Worm (Caenorhabditis elegans): ENCODE data around the gene Y27F2A.8.
"Not testable (repeated sequence)": the region's sequence is repeated elsewhere in the genome, so short reads cannot be mapped to it uniquely, and the experiment has no call there.

Gene Y27F2A.8

DNA sequence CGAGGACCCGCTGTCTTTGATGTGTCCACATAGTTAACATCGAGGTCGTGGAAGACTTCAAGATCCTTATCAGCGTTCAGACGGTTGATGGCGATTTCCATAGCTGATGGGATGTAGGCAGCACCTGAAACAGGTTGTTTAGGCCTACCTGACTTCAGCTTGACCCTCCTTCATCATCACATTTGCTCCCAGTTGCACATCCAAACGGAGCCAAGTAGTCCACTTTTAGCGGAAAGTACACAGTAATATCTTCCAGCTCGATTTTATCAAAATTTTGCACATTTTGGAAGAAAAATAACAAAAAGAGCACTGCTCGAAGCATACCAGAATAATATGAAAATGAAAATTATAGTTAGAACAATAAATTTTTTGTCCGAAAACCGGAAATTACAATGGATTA lies 13.4 kb downstream of the Y27F2A.8 start, which contains the start of gene gcy-15:
Gene gcy-15 (minus strand): TSS at position 101 of the 400 bp plus-strand sequence.
- no peak for TF ChIP-seq ama-1 (optimal IDR thresholded peaks at IDR 0.05)

DNA sequence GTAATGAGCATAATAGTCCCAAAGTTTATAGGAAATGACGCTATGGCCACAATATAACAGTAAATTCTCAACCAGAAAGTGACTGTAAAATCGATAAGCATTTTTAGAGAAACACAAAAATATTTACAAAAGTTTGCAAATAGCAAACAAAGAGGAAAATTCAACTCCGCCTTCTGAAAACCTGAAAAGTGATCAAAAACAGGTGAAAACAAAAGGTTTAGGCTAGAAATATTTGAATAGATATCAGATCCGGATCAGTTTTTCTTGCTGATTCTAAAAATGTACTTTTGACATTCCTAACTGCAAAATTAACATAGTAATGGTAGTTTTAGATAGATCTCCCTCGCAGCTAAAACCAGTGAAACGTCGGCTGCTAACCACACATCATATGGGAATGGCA lies 15.4 kb downstream of the Y27F2A.8 start, which contains the start of gene sri-51:
Gene sri-51 (minus strand): TSS at position 101 of the 400 bp plus-strand sequence.
- TF ChIP-seq hlh-4 (tag; optimal IDR thresholded peaks at IDR 0.05) (no peak), jun-1 (tag; optimal IDR thresholded peaks at IDR 0.05) (no peak), ama-1 (optimal IDR thresholded peaks at IDR 0.05) (no peak), lin-15B (tag; optimal IDR thresholded peaks at IDR 0.05) (no peak), aha-1 (tag; optimal IDR thresholded peaks at IDR 0.05) (no peak), nhr-85 (tag) (no peak), tlp-1 (tag; optimal IDR thresholded peaks at IDR 0.05) (no peak), lsy-2 (tag; optimal IDR thresholded peaks at IDR 0.05) (no peak), sox-4 (tag; optimal IDR thresholded peaks at IDR 0.05) (no peak), pqm-1 (tag; optimal IDR thresholded peaks at IDR 0.05) (no peak), fkh-8 (tag; optimal IDR thresholded peaks at IDR 0.05) (no peak), ceh-90 (tag; optimal IDR thresholded peaks at IDR 0.05) (no peak), ets-5 (GFP tag; IDR thresholded peaks at IDR 0.05) (no peak), mab-9 (GFP tag; IDR thresholded peaks at IDR 0.05) (no peak), unc-98 (GFP tag; IDR thresholded peaks at IDR 0.05) (no peak), ztf-11 (tag; optimal IDR thresholded peaks at IDR 0.05) (no peak)

DNA sequence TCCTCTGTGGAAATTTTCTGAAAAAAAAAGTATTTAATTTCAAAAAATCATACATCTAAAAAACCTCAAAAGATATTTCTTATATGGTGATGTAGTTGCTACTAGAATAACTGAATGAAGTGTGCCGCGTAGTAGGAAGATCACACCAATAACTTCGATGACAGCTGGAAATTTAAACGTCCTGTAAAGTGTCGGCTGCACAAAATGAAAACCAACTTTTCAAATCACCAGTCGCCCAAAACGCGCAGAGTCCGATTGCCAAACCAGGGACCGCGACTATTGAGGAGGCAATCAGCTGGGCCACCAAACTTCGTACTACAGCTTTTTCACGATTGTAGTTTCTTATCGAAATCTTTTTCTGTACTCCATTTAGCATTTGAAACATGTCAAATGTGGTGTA lies 17.7 kb downstream of the Y27F2A.8 start, which contains the start of gene sri-48:
Gene sri-48 (minus strand): TSS at position 101 of the 400 bp plus-strand sequence.
- not testable (repeated sequence) for TF ChIP-seq nhr-28 (tag; optimal IDR thresholded peaks at IDR 0.05); C34B4.2 (tag; optimal IDR thresholded peaks at IDR 0.05); fkh-10 (GFP tag; optimal IDR thresholded peaks at IDR 0.05)

DNA sequence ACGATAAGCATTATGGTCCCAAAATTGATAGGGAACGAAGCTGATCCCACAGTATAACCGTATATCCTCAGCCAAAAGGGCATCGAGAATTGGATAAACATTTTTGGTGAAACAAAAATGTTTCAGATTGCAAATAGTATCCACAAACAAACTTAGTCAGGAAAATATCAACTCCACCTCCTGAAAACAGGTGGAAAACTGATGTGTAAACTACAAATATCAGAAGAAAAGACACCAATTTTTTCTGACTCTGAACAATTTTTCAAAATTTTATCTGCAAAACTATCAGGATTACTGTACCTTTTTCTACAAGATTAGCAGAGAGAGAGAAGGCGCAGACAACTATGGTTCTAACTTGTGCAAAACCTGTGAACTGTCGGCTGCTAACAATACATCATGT lies 18.9 kb downstream of the Y27F2A.8 start, which contains the start of gene sri-53:
Gene sri-53 (minus strand): TSS at position 101 of the 400 bp plus-strand sequence.
- TF ChIP-seq fkh-8 (tag; optimal IDR thresholded peaks at IDR 0.05) (no peak), pqm-1 (tag; optimal IDR thresholded peaks at IDR 0.05) (no peak), aly-2 (tag; optimal IDR thresholded peaks at IDR 0.05) (no peak), ceh-8 (GFP tag; optimal IDR thresholded peaks at IDR 0.05) (no peak), egl-27 (tag; optimal IDR thresholded peaks at IDR 0.05) (no peak), nhr-77 (tag; optimal IDR thresholded peaks at IDR 0.05) (no peak), nhr-237 (tag; optimal IDR thresholded peaks at IDR 0.05) (no peak), nhr-20 (tag; optimal IDR thresholded peaks at IDR 0.05) (no peak), dsc-1 (tag; optimal IDR thresholded peaks at IDR 0.05) (no peak), fkh-10 (GFP tag; optimal IDR thresholded peaks at IDR 0.05) (no peak)

DNA sequence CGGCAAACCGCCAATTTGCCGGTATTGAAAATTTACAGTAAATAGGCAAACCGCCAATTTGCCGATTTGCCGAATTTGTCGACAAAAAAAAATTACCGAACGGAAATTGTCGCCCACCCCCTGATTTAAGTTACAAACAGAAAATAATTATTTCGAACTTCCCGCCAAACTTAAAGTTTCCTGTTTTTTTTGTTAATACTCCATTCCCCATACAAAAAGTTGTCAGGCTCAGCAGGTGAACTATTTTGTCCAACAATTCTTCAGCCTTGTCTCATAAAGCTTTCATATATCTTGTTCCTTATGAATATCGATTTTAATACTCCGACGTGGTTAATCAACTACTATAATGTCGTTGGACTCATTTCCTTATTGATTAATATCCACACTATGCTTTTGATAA lies 19.8 kb downstream of the Y27F2A.8 start, which contains the start of gene sri-50:
Gene sri-50 (plus strand): TSS at position 301 of the 400 bp plus-strand sequence.
- TF ChIP-seq aly-2 (tag; optimal IDR thresholded peaks at IDR 0.05), result no peak
- no peak for TF ChIP-seq snu-23 (GFP tag; optimal IDR thresholded peaks at IDR 0.05)
- TF ChIP-seq ceh-90 (tag; optimal IDR thresholded peaks at IDR 0.05), result no peak
- no peak for TF ChIP-seq rnt-1 (tag; optimal IDR thresholded peaks at IDR 0.05)
- no peak for TF ChIP-seq sup-37 (GFP tag; optimal IDR thresholded peaks at IDR 0.05)
- TF ChIP-seq mdl-1 (tag; optimal IDR thresholded peaks at IDR 0.05), result no peak

DNA sequence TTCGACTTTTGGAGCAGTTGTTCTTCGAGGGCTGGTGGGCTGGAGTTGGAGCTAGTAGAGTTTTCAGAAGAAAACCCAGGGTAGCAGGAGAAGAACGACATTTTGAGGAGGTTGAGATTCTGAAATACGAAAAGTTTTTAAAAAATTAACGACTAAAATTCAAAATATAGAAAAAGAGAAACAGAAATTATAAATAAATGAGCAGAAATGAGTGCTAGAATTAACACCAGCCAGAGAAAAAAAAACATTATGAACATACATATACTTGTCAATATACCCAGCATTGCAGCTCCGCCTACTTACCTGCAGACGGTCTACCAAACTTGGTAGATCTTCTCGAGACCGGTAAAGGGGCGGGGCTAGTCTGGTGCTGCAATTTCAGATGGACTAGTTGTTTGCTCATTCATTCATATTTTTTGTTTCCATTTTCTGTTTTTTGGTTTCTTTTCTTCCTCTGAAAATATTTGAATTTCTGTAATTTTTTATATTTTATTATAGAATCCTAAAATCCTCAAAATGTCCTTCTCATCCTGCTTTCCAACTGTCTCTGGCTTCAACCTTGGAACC lies 22.9 kb downstream of the Y27F2A.8 start, which contains the start of the genes ZC239.20 and ZC239.21:
Gene ZC239.20 (minus strand): TSS at position 101 of the 567 bp plus-strand sequence.
Gene ZC239.21 (plus strand): TSS at position 517 of the 567 bp plus-strand sequence.
- TF ChIP-seq C16A3.4 (tag; optimal IDR thresholded peaks at IDR 0.05) (no peak), fkh-4 (tag; optimal IDR thresholded peaks at IDR 0.05; ENCODE audit: borderline replicate concordance) (no peak), alr-1 (tag; optimal IDR thresholded peaks at IDR 0.05; ENCODE audit: borderline replicate concordance) (no peak), unc-86 (tag; optimal IDR thresholded peaks at IDR 0.05) (no peak), zip-4 (GFP tag; optimal IDR thresholded peaks at IDR 0.05) (no peak), zag-1 (tag; optimal IDR thresholded peaks at IDR 0.05) (no peak), mdl-1 (tag; optimal IDR thresholded peaks at IDR 0.05) (no peak), nhr-20 (tag; optimal IDR thresholded peaks at IDR 0.05) (no peak), hlh-4 (tag; optimal IDR thresholded peaks at IDR 0.05) (no peak), pag-3 (tag; optimal IDR thresholded peaks at IDR 0.05; ENCODE audit: borderline replicate concordance, insufficient read depth) (no peak), ceh-90 (tag; optimal IDR thresholded peaks at IDR 0.05) (no peak), ztf-4 (tag; optimal IDR thresholded peaks at IDR 0.05) (no peak), nhr-84 (tag; optimal IDR thresholded peaks at IDR 0.05) (no peak), snu-23 (GFP tag; optimal IDR thresholded peaks at IDR 0.05) (no peak), egl-27 (tag; optimal IDR thresholded peaks at IDR 0.05) (no peak), elt-2 (tag; optimal IDR thresholded peaks at IDR 0.05) (no peak), hlh-17 (GFP tag; optimal IDR thresholded peaks at IDR 0.05; ENCODE audit: borderline replicate concordance) (no peak)
